Worm (Caenorhabditis elegans) whole organism, L1 larva: ENCODE results near the gene lgl-1.

Source experiments
- C16A3.4 ChIP-seq: fragments of 150-350 bp; optimal IDR thresholded peaks from 2 replicates; lab custom pipeline; 2014; ENCODE audit warnings: missing biosample characterization, missing genetic modification characterization
- Y116A8C.19 ChIP-seq: sonication (generic microtip); optimal IDR thresholded peaks from 2 replicates; lab custom pipeline; 2016; ENCODE audit warnings: missing compliant biosample characterization, missing genetic modification characterization, borderline replicate concordance
- aha-1 ChIP-seq: fragments of 150-350 bp; optimal IDR thresholded peaks from 2 replicates; lab custom pipeline; 2014; ENCODE audit warnings: missing biosample characterization, missing genetic modification characterization
- alr-1 ChIP-seq: fragments of 200-800 bp; sonication (Bioruptor generic); optimal IDR thresholded peaks from 2 replicates; lab custom pipeline; 2018; ENCODE audit warnings: borderline replicate concordance, mild to moderate bottlenecking, missing genetic modification characterization, missing compliant biosample characterization
- ama-1 ChIP-seq: fragments of 150-350 bp; optimal IDR thresholded peaks from 2 replicates; lab custom pipeline; 2014
- ceh-82 ChIP-seq, 3 experiments: fragments of 150-350 bp in 1 of 3; sonication (generic microtip) in 2 of 3; optimal IDR thresholded peaks; 2 replicates each; lab custom pipeline; 2014 to 2017; ENCODE audit warnings: missing biosample characterization in 3 of 3, missing genetic modification characterization in 3 of 3
- ceh-88 ChIP-seq: fragments of 200-800 bp; sonication (Bioruptor generic); IDR thresholded peaks from 2 replicates; pipeline ENCODE4 v1.3.6; 2022; ENCODE audit warnings: missing genetic modification characterization, missing compliant biosample characterization
- ceh-90 ChIP-seq: sonication (generic microtip); optimal IDR thresholded peaks from 2 replicates; lab custom pipeline; 2016; ENCODE audit warnings: missing genetic modification characterization, missing compliant biosample characterization
- efl-3 ChIP-seq: fragments of 200-800 bp; sonication (Bioruptor generic); optimal IDR thresholded peaks from 2 replicates; lab custom pipeline; 2018; ENCODE audit warnings: mild to moderate bottlenecking, missing genetic modification characterization, missing compliant biosample characterization
- egl-13 ChIP-seq: sonication (generic microtip); optimal IDR thresholded peaks from 2 replicates; lab custom pipeline; 2016; ENCODE audit warnings: missing genotype, missing genetic modification reagents, missing genetic modification characterization, missing compliant biosample characterization
- egl-27 ChIP-seq, 2 experiments: fragments of 150-350 bp in 1 of 2; sonication (generic microtip); optimal IDR thresholded peaks; 3 replicates each; lab custom pipeline; 2017 to 2018; ENCODE audit warnings: missing biosample characterization in 2 of 2, missing genetic modification characterization in 2 of 2, missing genetic modification reagents in 2 of 2
- elt-2 ChIP-seq: sonication (generic microtip); optimal IDR thresholded peaks from 2 replicates; lab custom pipeline; 2016; ENCODE audit warnings: missing genetic modification characterization, mild to moderate bottlenecking, inconsistent platforms, missing compliant biosample characterization, missing genetic modification reagents
- fkh-10 ChIP-seq: sonication (generic microtip); optimal IDR thresholded peaks from 2 replicates; lab custom pipeline; 2017; ENCODE audit warnings: missing biosample characterization, missing genetic modification reagents, missing genetic modification characterization
- fkh-4 ChIP-seq: sonication (generic microtip); optimal IDR thresholded peaks from 2 replicates; lab custom pipeline; 2016; ENCODE audit warnings: missing compliant biosample characterization, missing genetic modification characterization, borderline replicate concordance
- hlh-17 ChIP-seq: fragments of 200-800 bp; sonication (Bioruptor generic); optimal IDR thresholded peaks from 2 replicates; lab custom pipeline; 2018; ENCODE audit warnings: missing genetic modification characterization, mild to moderate bottlenecking, missing compliant biosample characterization, moderate library complexity, borderline replicate concordance
- hlh-4 ChIP-seq: sonication (generic microtip); optimal IDR thresholded peaks from 2 replicates; lab custom pipeline; 2016; ENCODE audit warnings: mild to moderate bottlenecking, missing genetic modification characterization, missing compliant biosample characterization
- hpl-2 ChIP-seq: fragments of 150-350 bp; optimal IDR thresholded peaks from 2 replicates; lab custom pipeline; 2014; ENCODE audit warnings: missing biosample characterization, missing genetic modification reagents, missing genetic modification characterization
- jun-1 ChIP-seq: fragments of 150-350 bp; optimal IDR thresholded peaks from 2 replicates; lab custom pipeline; 2014; ENCODE audit warnings: missing biosample characterization, missing genetic modification reagents, missing genetic modification characterization
- lin-13 ChIP-seq: fragments of 150-350 bp; optimal IDR thresholded peaks from 2 replicates; lab custom pipeline; 2014; ENCODE audit warnings: missing biosample characterization, missing genetic modification reagents, missing genetic modification characterization
- lin-15B ChIP-seq: fragments of 150-350 bp; sonication (generic microtip); optimal IDR thresholded peaks from 3 replicates; lab custom pipeline; 2014; ENCODE audit warnings: missing biosample characterization, missing genetic modification characterization
- lsy-2 ChIP-seq, 2 experiments: fragments of 150-350 bp; optimal IDR thresholded peaks; 2 replicates each; lab custom pipeline; 2014; ENCODE audit warnings: missing biosample characterization in 2 of 2, missing genetic modification characterization in 2 of 2
- mab-9 ChIP-seq: fragments of 200-800 bp; sonication (Bioruptor generic); IDR thresholded peaks from 2 replicates; pipeline ENCODE4 v1.3.6; 2022; ENCODE audit warnings: missing genetic modification reagents, missing genetic modification characterization, missing compliant biosample characterization
- mdl-1 ChIP-seq, 2 experiments: fragments of 150-350 bp; optimal IDR thresholded peaks; 2 replicates each; lab custom pipeline; 2014 to 2017; ENCODE audit warnings: missing biosample characterization in 2 of 2, missing genetic modification characterization in 2 of 2, inconsistent platforms in 1 of 2
- mep-1 ChIP-seq: fragments of 150-350 bp; optimal IDR thresholded peaks from 2 replicates; lab custom pipeline; 2014; ENCODE audit warnings: missing biosample characterization, missing genetic modification characterization
- nhr-11 ChIP-seq: fragments of 150-350 bp; optimal IDR thresholded peaks from 2 replicates; lab custom pipeline; 2014; ENCODE audit warnings: missing biosample characterization, missing genetic modification characterization
- nhr-20 ChIP-seq: sonication (generic microtip); optimal IDR thresholded peaks from 2 replicates; lab custom pipeline; 2016; ENCODE audit warnings: mild to moderate bottlenecking, missing genetic modification characterization, missing compliant biosample characterization
- nhr-237 ChIP-seq: fragments of 150-350 bp; optimal IDR thresholded peaks from 2 replicates; lab custom pipeline; 2014; ENCODE audit warnings: missing biosample characterization, missing genetic modification characterization
- nhr-28 ChIP-seq: fragments of 150-350 bp; optimal IDR thresholded peaks from 2 replicates; lab custom pipeline; 2014; ENCODE audit warnings: missing biosample characterization, missing genetic modification characterization
- nhr-47 ChIP-seq: sonication (generic microtip); optimal IDR thresholded peaks from 2 replicates; lab custom pipeline; 2016; ENCODE audit warnings: mild to moderate bottlenecking, missing genetic modification characterization, moderate library complexity, missing compliant biosample characterization
- nhr-71 ChIP-seq: sonication (generic microtip); optimal IDR thresholded peaks from 2 replicates; lab custom pipeline; 2016; ENCODE audit warnings: mild to moderate bottlenecking, missing genetic modification characterization, moderate library complexity, missing compliant biosample characterization
- nhr-84 ChIP-seq: sonication (generic microtip); optimal IDR thresholded peaks from 2 replicates; lab custom pipeline; 2017; ENCODE audit warnings: missing biosample characterization, missing genetic modification characterization
- nhr-85 ChIP-seq: sonication (generic microtip); peaks from one replicate; lab custom pipeline; 2016; ENCODE audit warnings: missing genetic modification characterization, inconsistent platforms, missing compliant biosample characterization
- pax-3 ChIP-seq: fragments of 200-800 bp; sonication (Bioruptor generic); optimal IDR thresholded peaks from 2 replicates; lab custom pipeline; 2018; ENCODE audit warnings: mild to moderate bottlenecking, missing genetic modification characterization, moderate library complexity, missing compliant biosample characterization
- skn-1 ChIP-seq: fragments of 150-350 bp; optimal IDR thresholded peaks from 2 replicates; lab custom pipeline; 2014; ENCODE audit warnings: missing biosample characterization, missing genetic modification characterization
- snu-23 ChIP-seq: sonication (generic microtip); optimal IDR thresholded peaks from 2 replicates; lab custom pipeline; 2016; ENCODE audit warnings: missing genetic modification characterization, missing compliant biosample characterization
- sox-4 ChIP-seq: sonication (generic microtip); optimal IDR thresholded peaks from 2 replicates; lab custom pipeline; 2016; ENCODE audit warnings: missing genetic modification characterization, missing compliant biosample characterization
- sup-37 ChIP-seq: fragments of 200-800 bp; sonication (Bioruptor generic); optimal IDR thresholded peaks from 2 replicates; lab custom pipeline; 2018; ENCODE audit warnings: mild to moderate bottlenecking, missing genetic modification characterization, missing compliant biosample characterization
- tbx-2 ChIP-seq: sonication (generic microtip); optimal IDR thresholded peaks from 2 replicates; lab custom pipeline; 2016; ENCODE audit warnings: missing genetic modification characterization, missing compliant biosample characterization
- unc-130 ChIP-seq: fragments of 150-350 bp; optimal IDR thresholded peaks from 2 replicates; lab custom pipeline; 2017; ENCODE audit warnings: missing biosample characterization, missing genetic modification characterization, inconsistent platforms
- unc-62 ChIP-seq: fragments of 150-350 bp; optimal IDR thresholded peaks from 2 replicates; lab custom pipeline; 2014; ENCODE audit warnings: missing biosample characterization, missing genetic modification reagents, missing genetic modification characterization
- unc-86 ChIP-seq: sonication (generic microtip); optimal IDR thresholded peaks from 2 replicates; lab custom pipeline; 2016; ENCODE audit warnings: missing genetic modification characterization, missing compliant biosample characterization
- vab-15 ChIP-seq: sonication (generic microtip); optimal IDR thresholded peaks from 2 replicates; lab custom pipeline; 2017; ENCODE audit warnings: missing genotype, mild to moderate bottlenecking, missing genetic modification characterization, missing compliant biosample characterization
- zag-1 ChIP-seq: fragments of 150-350 bp; optimal IDR thresholded peaks from 2 replicates; lab custom pipeline; 2014; ENCODE audit warnings: missing biosample characterization, missing genetic modification characterization

The lgl-1 gene

ce11 chrX:876935-877334, 6.0 kb upstream of the lgl-1 start, which contains the start of gene ZC13.1 (continued):
- TF ChIP-seq nhr-47 (tag; lab: Kevin White, UChicago) (peak; percentile 64), vab-15 (tag; lab: Kevin White, UChicago) (no peak), tbx-2 (tag; lab: Kevin White, UChicago) (peak; percentile 53), sup-37 (GFP tag; lab: Kevin White, UChicago) (no peak), C16A3.4 (tag; lab: Kevin White, UChicago) (peak; percentile 70), unc-86 (peak; percentile 12), mdl-1 (tag; optimal IDR thresholded peaks at IDR 0.05; lab: Kevin White, UChicago) (peak in 1 of 2 experiments; percentile 51), mab-9 (GFP tag; lab: Robert Waterston, UW) (no peak), fkh-4 (tag; lab: Kevin White, UChicago) (no peak), lsy-2 (tag; optimal IDR thresholded peaks at IDR 0.05; lab: Kevin White, UChicago) (peak; percentile 45 to 81), jun-1 (peak; percentile 18), zag-1 (tag; lab: Kevin White, UChicago) (no peak), snu-23 (peak; percentile 77), nhr-237 (tag; lab: Kevin White, UChicago) (no peak), aha-1 (tag; lab: Kevin White, UChicago) (no peak), pax-3 (no peak), efl-3 (GFP tag; lab: Kevin White, UChicago) (no peak), nhr-20 (tag; lab: Kevin White, UChicago) (peak; percentile 62), hpl-2 (GFP tag; lab: Kevin White, UChicago) (no peak), Y116A8C.19 (no peak), mep-1 (peak; percentile 86), ceh-88 (GFP tag; lab: Robert Waterston, UW) (no peak), lin-13 (GFP tag; lab: Kevin White, UChicago) (no peak), ama-1 (lab: Kevin White, UChicago) (no peak), unc-130 (tag; lab: Kevin White, UChicago) (peak; percentile 40), hlh-4 (tag; lab: Kevin White, UChicago) (no peak), nhr-28 (tag; lab: Kevin White, UChicago) (no peak), ceh-90 (no peak), nhr-84 (tag; lab: Kevin White, UChicago) (no peak), fkh-10 (GFP tag; lab: Kevin White, UChicago) (peak; percentile 28), skn-1 (tag; lab: Kevin White, UChicago) (peak; percentile 96), nhr-85 (tag; lab: Kevin White, UChicago) (peak; percentile 73), hlh-17 (GFP tag; lab: Kevin White, UChicago) (no peak), egl-27 (tag; optimal IDR thresholded peaks at IDR 0.05; lab: Kevin White, UChicago) (no peak), sox-4 (tag; lab: Kevin White, UChicago) (no peak), nhr-11 (no peak), alr-1 (no peak), egl-13 (no peak), nhr-71 (tag; lab: Kevin White, UChicago) (peak; percentile 63)

ce11 chrX:873634-874033, 2.7 kb upstream of the lgl-1 start:
- no peak for TF ChIP-seq lin-15B (tag; lab: Kevin White, UChicago)
- TF ChIP-seq, all 84 proteins: peak for 0

ce11 chrX:871957-872715, 1.2 kb upstream of the lgl-1 start, which contains the start of gene F56F10.1:
Gene F56F10.1, plus strand, starts transcription at chrX:872603.
- TF ChIP-seq elt-2 (tag; lab: Kevin White, UChicago) (peak; percentile 1), ceh-82 (tag; optimal IDR thresholded peaks at IDR 0.05; lab: Kevin White, UChicago) (no peak), unc-62 (GFP tag; lab: Kevin White, UChicago) (no peak)
